Fruit fly (Drosophila melanogaster) whole organism, embryonic: ENCODE measurements around the gene scramb2.
A peak's percentile ranks its signal among the peaks of the same experiment; 100 is the strongest.

Source experiments
- Ada2b ChIP-seq: fragments of 200-800 bp; sonication (Bioruptor generic); IDR thresholded peaks from 2 replicates; pipeline ENCODE4 v1.3.6; 2022; ENCODE audit warnings: missing biosample characterization, missing genetic modification characterization
- Aef1 ChIP-seq: fragments of 200-800 bp; sonication (Bioruptor generic); IDR thresholded peaks from 3 replicates; pipeline ENCODE4 v1.3.6; 2022; ENCODE audit warnings: missing biosample characterization, missing genetic modification characterization
- Asciz ChIP-seq: fragments of 200-800 bp; sonication (Bioruptor generic); optimal IDR thresholded peaks from 2 replicates; lab custom pipeline; 2017; ENCODE audit warnings: missing biosample characterization, mild to moderate bottlenecking, missing genetic modification characterization, missing genetic modification reagents
- Bgb ChIP-seq: fragments of 200-800 bp; sonication (Bioruptor generic); IDR thresholded peaks from 2 replicates; pipeline ENCODE4 v1.3.6; 2022; ENCODE audit warnings: missing biosample characterization, missing genetic modification characterization; ENCODE audit not compliant: partially characterized antibody
- BtbVII ChIP-seq: fragments of 200-800 bp; sonication (Bioruptor generic); optimal IDR thresholded peaks from 3 replicates; lab custom pipeline; 2017; ENCODE audit warnings: missing biosample characterization, mild to moderate bottlenecking, missing genetic modification characterization
- CG10321 ChIP-seq: fragments of 200-800 bp; sonication (Bioruptor generic); IDR thresholded peaks from 2 replicates; pipeline ENCODE4 v1.3.6; 2022; ENCODE audit warnings: missing biosample characterization, missing genetic modification characterization
- CG10462 ChIP-seq: fragments of 200-800 bp; sonication (Bioruptor generic); optimal IDR thresholded peaks from 2 replicates; lab custom pipeline; 2016; ENCODE audit warnings: missing biosample characterization, missing genetic modification characterization
- CG11696 ChIP-seq: fragments of 200-800 bp; sonication (Bioruptor generic); IDR thresholded peaks from 2 replicates; pipeline ENCODE4 v1.3.6; 2022; ENCODE audit warnings: missing biosample characterization, missing genetic modification characterization
- CG12299 ChIP-seq: fragments of 200-800 bp; sonication (Bioruptor generic); optimal IDR thresholded peaks from 2 replicates; lab custom pipeline; 2018; ENCODE audit warnings: missing biosample characterization, mild to moderate bottlenecking, missing genetic modification characterization
- CG14860 ChIP-seq: fragments of 200-800 bp; sonication (Bioruptor generic); IDR thresholded peaks from 3 replicates; pipeline ENCODE4 v1.3.6; 2022; ENCODE audit warnings: missing biosample characterization, missing genetic modification characterization; ENCODE audit not compliant: partially characterized antibody
- CG14965 ChIP-seq: fragments of 200-800 bp; sonication (Bioruptor generic); optimal IDR thresholded peaks from 2 replicates; lab custom pipeline; 2016; ENCODE audit warnings: missing biosample characterization, missing genetic modification characterization, borderline replicate concordance
- CG1529 ChIP-seq: fragments of 200-800 bp; sonication (Bioruptor generic); optimal IDR thresholded peaks from 3 replicates; lab custom pipeline; 2018; ENCODE audit warnings: missing biosample characterization, missing genetic modification characterization
- CG1647 ChIP-seq: fragments of 200-800 bp; sonication (Bioruptor generic); optimal IDR thresholded peaks from 3 replicates; lab custom pipeline; 2016; ENCODE audit warnings: missing biosample characterization, missing genetic modification characterization
- CG17612 ChIP-seq: fragments of 200-800 bp; sonication (Bioruptor generic); IDR thresholded peaks from 2 replicates; pipeline ENCODE4 v1.3.6; 2022; ENCODE audit warnings: missing biosample characterization, missing genetic modification characterization
- CG34422 ChIP-seq: fragments of 200-800 bp; sonication (Bioruptor generic); IDR thresholded peaks from 3 replicates; pipeline ENCODE4 v1.3.6; 2022; ENCODE audit warnings: missing biosample characterization, missing genetic modification characterization
- CG3838 ChIP-seq: fragments of 200-800 bp; sonication (Bioruptor generic); optimal IDR thresholded peaks from 3 replicates; lab custom pipeline; 2016; ENCODE audit warnings: missing biosample characterization, missing genetic modification characterization
- CG4328 ChIP-seq: fragments of 200-800 bp; sonication (Bioruptor generic); optimal IDR thresholded peaks from 3 replicates; lab custom pipeline; 2017; ENCODE audit warnings: missing biosample characterization, missing genetic modification reagents, missing genetic modification characterization
- CG8359 ChIP-seq: fragments of 200-800 bp; sonication (Bioruptor generic); optimal IDR thresholded peaks from 2 replicates; lab custom pipeline; 2017; ENCODE audit warnings: missing biosample characterization, mild to moderate bottlenecking, missing genetic modification characterization, borderline replicate concordance
- CG8388 ChIP-seq: fragments of 200-800 bp; sonication (Bioruptor generic); optimal IDR thresholded peaks from 2 replicates; lab custom pipeline; 2019; ENCODE audit warnings: missing biosample characterization, mild to moderate bottlenecking, missing genetic modification characterization, moderate library complexity
- CG8944 ChIP-seq: fragments of 200-800 bp; sonication (Bioruptor generic); optimal IDR thresholded peaks from 3 replicates; lab custom pipeline; 2016; ENCODE audit warnings: missing biosample characterization, missing genetic modification characterization
- CG9876 ChIP-seq: fragments of 200-800 bp; sonication (Bioruptor generic); optimal IDR thresholded peaks from 2 replicates; lab custom pipeline; 2016; ENCODE audit warnings: missing biosample characterization, missing genetic modification characterization
- E2f2 ChIP-seq: fragments of 200-800 bp; sonication (Bioruptor generic); IDR thresholded peaks from 2 replicates; pipeline ENCODE4 v1.3.6; 2022; ENCODE audit warnings: missing biosample characterization, missing genetic modification characterization
- Hmx ChIP-seq: fragments of 200-800 bp; sonication (Bioruptor generic); optimal IDR thresholded peaks from 2 replicates; lab custom pipeline; 2016; ENCODE audit warnings: missing biosample characterization, missing genetic modification characterization
- MESR4 ChIP-seq: fragments of 200-800 bp; sonication (Bioruptor generic); optimal IDR thresholded peaks from 2 replicates; lab custom pipeline; 2018; ENCODE audit warnings: missing biosample characterization, mild to moderate bottlenecking, missing genetic modification characterization, moderate library complexity
- Myb ChIP-seq: fragments of 200-800 bp; sonication (Bioruptor generic); optimal IDR thresholded peaks from 2 replicates; lab custom pipeline; 2016; ENCODE audit warnings: missing biosample characterization, missing genetic modification characterization
- Tbp ChIP-seq: fragments of >200 bp; optimal IDR thresholded peaks from 2 replicates; lab custom pipeline; 2018; ENCODE audit warnings: missing biosample characterization, missing genetic modification characterization
- Xbp1 ChIP-seq: fragments of 200-800 bp; sonication (Bioruptor generic); optimal IDR thresholded peaks from 3 replicates; lab custom pipeline; 2016; ENCODE audit warnings: missing biosample characterization, mild to moderate bottlenecking, missing genetic modification characterization
- YL-1 ChIP-seq: fragments of 200-800 bp; sonication (Bioruptor generic); optimal IDR thresholded peaks from 3 replicates; lab custom pipeline; 2017; ENCODE audit warnings: missing biosample characterization, mild to moderate bottlenecking, missing genetic modification characterization
- aop ChIP-seq: fragments of 200-800 bp; sonication (Bioruptor generic); IDR thresholded peaks from 2 replicates; pipeline ENCODE4 v1.3.6; 2022; ENCODE audit warnings: missing biosample characterization, missing genetic modification characterization
- az2 ChIP-seq: fragments of 200-800 bp; sonication (Bioruptor generic); optimal IDR thresholded peaks from 3 replicates; lab custom pipeline; 2016; ENCODE audit warnings: missing biosample characterization, missing genetic modification characterization
- bowl ChIP-seq: fragments of 200-800 bp; sonication (Bioruptor generic); IDR thresholded peaks from 2 replicates; pipeline ENCODE4 v1.3.6; 2022; ENCODE audit warnings: missing biosample characterization, missing genetic modification characterization
- croc ChIP-seq: fragments of 200-800 bp; sonication (Bioruptor generic); conservative IDR thresholded peaks from 3 replicates; pipeline ENCODE4 v1.3.6; 2022; ENCODE audit warnings: missing biosample characterization, missing genetic modification characterization
- crp ChIP-seq, 2 experiments: fragments of 200-800 bp; sonication (Bioruptor generic); optimal IDR thresholded peaks; 2 replicates in 1 of 2; 3 replicates in 1 of 2; lab custom pipeline; 2017; ENCODE audit warnings: missing biosample characterization in 2 of 2, missing genetic modification characterization in 2 of 2, mild to moderate bottlenecking in 1 of 2, moderate library complexity in 1 of 2
- dimm ChIP-seq: fragments of 200-800 bp; sonication (Bioruptor generic); IDR thresholded peaks from 2 replicates; pipeline ENCODE4 v1.3.6; 2022; ENCODE audit warnings: missing biosample characterization, missing genetic modification characterization
- dm ChIP-seq: fragments of 200-800 bp; sonication (Bioruptor generic); optimal IDR thresholded peaks from 3 replicates; lab custom pipeline; 2016; ENCODE audit warnings: missing biosample characterization, missing genetic modification characterization
- esg ChIP-seq: fragments of 200-800 bp; sonication (Bioruptor generic); conservative IDR thresholded peaks from 2 replicates; pipeline ENCODE4 v1.3.6; 2022; ENCODE audit warnings: missing biosample characterization, missing genetic modification characterization
- ham ChIP-seq: fragments of 200-800 bp; sonication (Bioruptor generic); IDR thresholded peaks from 2 replicates; pipeline ENCODE4 v1.3.6; 2022; ENCODE audit warnings: missing biosample characterization, missing genetic modification characterization
- hkb ChIP-seq, 2 experiments: fragments of 200-800 bp in 1 of 2; fragments of >200 bp in 1 of 2; sonication (Bioruptor generic) in 1 of 2; IDR thresholded peaks in 1 of 2; optimal IDR thresholded peaks in 1 of 2; 2 replicates each; pipeline versions ENCODE4 v1.3.6 to Lab custom; 2017 to 2022; ENCODE audit warnings: missing biosample characterization in 1 of 2, missing genetic modification characterization in 1 of 2
- knrl ChIP-seq: fragments of 200-800 bp; sonication (Bioruptor generic); IDR thresholded peaks from 3 replicates; pipeline ENCODE4 v1.3.6; 2022; ENCODE audit warnings: missing biosample characterization, missing genetic modification characterization; ENCODE audit not compliant: partially characterized antibody
- nmo ChIP-seq: fragments of 200-800 bp; sonication (Bioruptor generic); optimal IDR thresholded peaks from 2 replicates; lab custom pipeline; 2018; ENCODE audit warnings: missing biosample characterization, mild to moderate bottlenecking, missing genetic modification characterization, moderate library complexity
- nom ChIP-seq: fragments of 200-800 bp; sonication (Bioruptor generic); optimal IDR thresholded peaks from 2 replicates; lab custom pipeline; 2017; ENCODE audit warnings: missing biosample characterization, missing genetic modification characterization, mild to moderate bottlenecking, moderate library complexity, missing genetic modification reagents
- pzg ChIP-seq: fragments of 200-800 bp; sonication (Bioruptor generic); optimal IDR thresholded peaks from 3 replicates; lab custom pipeline; 2018; ENCODE audit warnings: missing biosample characterization, mild to moderate bottlenecking, missing genetic modification characterization, moderate library complexity
- sens-2 ChIP-seq: fragments of 200-800 bp; sonication (Bioruptor generic); IDR thresholded peaks from 2 replicates; pipeline ENCODE4 v1.3.6; 2022; ENCODE audit warnings: missing biosample characterization, missing genetic modification characterization
- sr ChIP-seq: fragments of 200-800 bp; sonication (Bioruptor generic); IDR thresholded peaks from 3 replicates; pipeline ENCODE4 v1.3.6; 2022; ENCODE audit warnings: missing biosample characterization, missing genetic modification characterization
- stwl ChIP-seq: fragments of 200-800 bp; sonication (Bioruptor generic); optimal IDR thresholded peaks from 3 replicates; lab custom pipeline; 2018; ENCODE audit warnings: missing biosample characterization, mild to moderate bottlenecking, missing genetic modification characterization, moderate library complexity
- tgo ChIP-seq: fragments of 200-800 bp; sonication (Bioruptor generic); IDR thresholded peaks from 3 replicates; pipeline ENCODE4 v1.3.6; 2022; ENCODE audit warnings: missing biosample characterization, missing genetic modification characterization
- wor ChIP-seq: fragments of 200-800 bp; sonication (Bioruptor generic); IDR thresholded peaks from 2 replicates; pipeline ENCODE4 v1.3.6; 2022; ENCODE audit warnings: missing biosample characterization, missing genetic modification characterization
- zen ChIP-seq: fragments of 200-800 bp; sonication (Bioruptor generic); optimal IDR thresholded peaks from 3 replicates; lab custom pipeline; 2018; ENCODE audit warnings: missing biosample characterization, mild to moderate bottlenecking, missing genetic modification characterization, moderate library complexity

The scramb2 gene

dm6 chr3L:3035769-3036583 lies 10.6 kb downstream of the scramb2 start (continued):
- TF ChIP-seq zen (tag; lab: Kevin White, UChicago), result peak; percentile 83
- no peak for TF ChIP-seq sr (GFP tag; lab: Robert Waterston, UW)
- TF ChIP-seq CG10462, result peak; percentile 59
- peak; percentile 63 for TF ChIP-seq CG8359 (GFP tag; lab: Kevin White, UChicago)
- TF ChIP-seq az2 (GFP tag; lab: Kevin White, UChicago), result peak; percentile 67
- TF ChIP-seq Tbp, result no peak
- TF ChIP-seq CG11696, result peak; percentile 47
- peak; percentile 78 for TF ChIP-seq CG1529
- no peak for TF ChIP-seq hkb (optimal IDR thresholded peaks at IDR 0.05; lab: Kevin White, UChicago)
- TF ChIP-seq hkb (GFP tag; IDR thresholded peaks at IDR 0.05; lab: Robert Waterston, UW), result peak; percentile 88
- peak; percentile 63 for TF ChIP-seq Aef1 (GFP tag; lab: Robert Waterston, UW)
- no peak for TF ChIP-seq MESR4
- no peak for TF ChIP-seq pzg
- TF ChIP-seq E2f2, result peak; percentile 70
- TF ChIP-seq nom (GFP tag; lab: Kevin White, UChicago), result peak; percentile 26
- peak; percentile 57 for TF ChIP-seq YL-1
- peak; percentile 60 for TF ChIP-seq dm (GFP tag; lab: Kevin White, UChicago)
- TF ChIP-seq knrl (GFP tag; lab: Robert Waterston, UW), result no peak
- no peak for TF ChIP-seq Bgb (GFP tag; lab: Robert Waterston, UW)
- TF ChIP-seq wor (GFP tag; lab: Robert Waterston, UW), result peak; percentile 40; the same call in 1 of the 2 replicates
- TF ChIP-seq bowl (GFP tag; lab: Robert Waterston, UW), result peak; percentile 17; the same call in 1 of the 2 replicates
- peak; percentile 33 for TF ChIP-seq CG8944 (GFP tag; lab: Kevin White, UChicago)
- TF ChIP-seq CG8388 (GFP tag; lab: Kevin White, UChicago), result peak; percentile 82
- peak; percentile 78 for TF ChIP-seq Xbp1 (GFP tag; lab: Kevin White, UChicago)
- peak; percentile 42 for TF ChIP-seq CG1647 (GFP tag; lab: Kevin White, UChicago)
- no peak; the same call in 1 of the 2 replicates for TF ChIP-seq CG10321 (GFP tag; lab: Robert Waterston, UW)
- no peak for TF ChIP-seq CG17612 (GFP tag; lab: Robert Waterston, UW)
- peak; percentile 10 for TF ChIP-seq Hmx (GFP tag; lab: Kevin White, UChicago)
- TF ChIP-seq crp (GFP tag; optimal IDR thresholded peaks at IDR 0.05; lab: Kevin White, UChicago), result peak in 1 of 2 experiments; percentile 25
- TF ChIP-seq tgo (GFP tag; lab: Robert Waterston, UW), result peak; percentile 60; the same call in 2 of the 3 replicates
- TF ChIP-seq aop, result peak; percentile 56; the same call in 1 of the 2 replicates
- TF ChIP-seq Ada2b (GFP tag; lab: Robert Waterston, UW), result peak; percentile 78
- TF ChIP-seq CG14860 (GFP tag; lab: Robert Waterston, UW), result no peak
- TF ChIP-seq stwl (tag; lab: Kevin White, UChicago), result peak; percentile 26
- peak; percentile 61 for TF ChIP-seq dimm (GFP tag; lab: Robert Waterston, UW)
- peak; percentile 7 for TF ChIP-seq CG14965 (GFP tag; lab: Kevin White, UChicago)
- peak; percentile 94 for TF ChIP-seq nmo (GFP tag; lab: Kevin White, UChicago)
- peak; percentile 87 for TF ChIP-seq CG12299 (tag; lab: Kevin White, UChicago)
- TF ChIP-seq esg (GFP tag; lab: Robert Waterston, UW), result peak; percentile 71
- TF ChIP-seq CG3838 (GFP tag; lab: Kevin White, UChicago), result peak; percentile 40
- TF ChIP-seq Asciz (GFP tag; lab: Kevin White, UChicago), result peak; percentile 79
- peak; percentile 87 for TF ChIP-seq CG4328
- peak; percentile 44; the same call in 2 of the 3 replicates for TF ChIP-seq croc (GFP tag; lab: Robert Waterston, UW)
- peak; percentile 21 for TF ChIP-seq Myb (GFP tag; lab: Kevin White, UChicago)
- TF ChIP-seq CG34422, result peak; percentile 66
- TF ChIP-seq CG9876 (GFP tag; lab: Kevin White, UChicago), result peak; percentile 33
- TF ChIP-seq BtbVII (GFP tag; lab: Kevin White, UChicago), result peak; percentile 89
- TF ChIP-seq ham (GFP tag; lab: Robert Waterston, UW), result no peak
- peak; percentile 70; the same call in 1 of the 2 replicates for TF ChIP-seq sens-2 (GFP tag; lab: Robert Waterston, UW)
